Fruit fly (Drosophila melanogaster): ENCODE measurements around the gene CG10194.

DNA sequence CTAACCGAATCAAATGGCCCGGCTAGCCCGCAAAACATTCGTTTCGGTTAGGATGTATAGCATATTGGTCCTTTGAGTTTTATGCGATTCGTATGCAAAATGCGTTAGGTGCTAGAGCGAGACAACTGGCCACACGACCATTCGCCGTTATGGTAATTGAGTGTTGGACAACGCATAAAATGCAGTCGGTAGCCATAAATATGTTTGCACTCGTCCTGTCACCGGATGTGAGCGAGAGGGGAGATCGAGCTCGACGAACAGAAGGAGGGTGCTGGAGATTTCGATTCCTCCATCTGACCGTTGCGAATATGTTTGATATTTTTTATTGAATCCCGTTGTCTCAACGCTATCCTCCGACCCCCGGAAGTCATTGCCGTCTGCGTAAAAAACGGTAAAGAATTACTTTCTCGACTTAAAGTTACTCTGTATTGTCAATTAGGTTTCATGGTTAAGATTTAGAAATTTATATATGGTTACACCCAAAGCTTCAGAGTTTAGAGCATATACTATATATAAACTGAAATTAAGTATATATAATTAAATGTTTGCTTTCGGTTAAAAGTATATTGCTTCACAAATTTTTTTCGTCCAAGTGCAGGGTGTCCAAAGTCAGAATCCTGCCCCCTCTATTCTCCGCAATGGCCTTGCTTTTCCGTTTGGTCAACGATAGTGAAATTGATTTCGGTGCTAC is 31.9 kb downstream of the CG10194 start:
- no peak for TF ChIP-seq CG7045 (GFP tag; optimal IDR thresholded peaks at IDR 0.05)
- TF ChIP-seq kay (GFP tag; ENCODE audit: borderline replicate concordance) = no peak
- no peak for TF ChIP-seq Clk (GFP tag; optimal IDR thresholded peaks at IDR 0.05)
- TF ChIP-seq Crg-1 (GFP tag; optimal IDR thresholded peaks at IDR 0.05) = no peak
- no peak for TF ChIP-seq toe (GFP tag; optimal IDR thresholded peaks at IDR 0.05)
- no peak for TF ChIP-seq pad (GFP tag; optimal IDR thresholded peaks at IDR 0.05)
- TF ChIP-seq CG11617 (GFP tag; optimal IDR thresholded peaks at IDR 0.05) = no peak
- TF ChIP-seq CG14711 (tag; optimal IDR thresholded peaks at IDR 0.05) = no peak
- no peak for TF ChIP-seq bab1 (GFP tag; optimal IDR thresholded peaks at IDR 0.05)
- no peak for TF ChIP-seq ovo (GFP tag; optimal IDR thresholded peaks at IDR 0.05)
- TF ChIP-seq CG33017 (tag; optimal IDR thresholded peaks at IDR 0.05) = no peak
- no peak for TF ChIP-seq tj (GFP tag; optimal IDR thresholded peaks at IDR 0.05)
- no peak for TF ChIP-seq cnc (optimal IDR thresholded peaks at IDR 0.05)
